Fruit fly (Drosophila melanogaster) whole organism, prepupa: ENCODE data around the gene dod.

Experiments used
- Blimp-1 ChIP-seq: fragments of 200-800 bp; sonication (Bioruptor generic); optimal IDR thresholded peaks from 3 replicates; lab custom pipeline; 2017; ENCODE audit warnings: missing biosample characterization, missing genetic modification characterization, mild to moderate bottlenecking, moderate library complexity, missing genetic modification reagents
- CG11294 ChIP-seq: fragments of 200-800 bp; sonication (Bioruptor generic); IDR thresholded peaks from 2 replicates; pipeline ENCODE4 v1.3.6; 2022; ENCODE audit warnings: missing biosample characterization, missing genetic modification characterization
- CG11762 ChIP-seq: fragments of 200-800 bp; sonication (Bioruptor generic); optimal IDR thresholded peaks from 3 replicates; lab custom pipeline; 2016; ENCODE audit warnings: missing biosample characterization, missing genetic modification characterization; ENCODE audit not compliant: insufficient read depth
- CG11902 ChIP-seq: fragments of 200-800 bp; sonication (Bioruptor generic); optimal IDR thresholded peaks from 3 replicates; lab custom pipeline; 2016; ENCODE audit warnings: missing biosample characterization, missing genetic modification characterization
- CG1621 ChIP-seq: fragments of 200-800 bp; sonication (Bioruptor generic); optimal IDR thresholded peaks from 3 replicates; lab custom pipeline; 2018; ENCODE audit warnings: missing biosample characterization, mild to moderate bottlenecking, missing genetic modification characterization
- CG16779 ChIP-seq: fragments of 200-800 bp; sonication (Bioruptor generic); optimal IDR thresholded peaks from 3 replicates; lab custom pipeline; 2017; ENCODE audit warnings: missing biosample characterization, mild to moderate bottlenecking, missing genetic modification characterization
- CG31627 ChIP-seq: fragments of 200-800 bp; sonication (Bioruptor generic); optimal IDR thresholded peaks from 3 replicates; lab custom pipeline; 2016; ENCODE audit warnings: missing biosample characterization, missing genetic modification characterization
- CG32006 ChIP-seq: fragments of 200-800 bp; sonication (Bioruptor generic); optimal IDR thresholded peaks from 3 replicates; lab custom pipeline; 2017; ENCODE audit warnings: missing biosample characterization, mild to moderate bottlenecking, missing genetic modification characterization
- CG34406 ChIP-seq: fragments of 200-800 bp; sonication (Bioruptor generic); optimal IDR thresholded peaks from 3 replicates; lab custom pipeline; 2016; ENCODE audit warnings: missing biosample characterization, missing genetic modification characterization
- CG4318 ChIP-seq: fragments of 200-800 bp; sonication (Bioruptor generic); optimal IDR thresholded peaks from 3 replicates; lab custom pipeline; 2017; ENCODE audit warnings: missing biosample characterization, mild to moderate bottlenecking, missing genetic modification characterization
- CG6854 ChIP-seq: fragments of 200-800 bp; sonication (Bioruptor generic); optimal IDR thresholded peaks from 2 replicates; lab custom pipeline; 2017; ENCODE audit warnings: missing biosample characterization, mild to moderate bottlenecking, missing genetic modification characterization
- CG8119 ChIP-seq: fragments of 200-800 bp; sonication (Bioruptor generic); IDR thresholded peaks from 3 replicates; pipeline ENCODE4 v1.3.6; 2022; ENCODE audit warnings: missing biosample characterization, missing genetic modification characterization
- CG8319 ChIP-seq: fragments of 200-800 bp; sonication (Bioruptor generic); optimal IDR thresholded peaks from 3 replicates; lab custom pipeline; 2016; ENCODE audit warnings: missing biosample characterization, missing genetic modification characterization
- CG9139 ChIP-seq: fragments of 200-800 bp; sonication (Bioruptor generic); optimal IDR thresholded peaks from 3 replicates; lab custom pipeline; 2017; ENCODE audit warnings: missing biosample characterization, mild to moderate bottlenecking, missing genetic modification characterization
- Eip75B ChIP-seq: fragments of 200-800 bp; sonication (Bioruptor generic); optimal IDR thresholded peaks from 3 replicates; lab custom pipeline; 2016; ENCODE audit warnings: missing biosample characterization, missing genetic modification characterization
- Eip78C ChIP-seq: fragments of 200-800 bp; sonication (Bioruptor generic); peaks from one replicate; lab custom pipeline; 2016; ENCODE audit warnings: missing biosample characterization, missing genetic modification characterization
- Eip93F ChIP-seq: fragments of 200-800 bp; sonication (Bioruptor generic); optimal IDR thresholded peaks from 2 replicates; lab custom pipeline; 2016; ENCODE audit warnings: missing biosample characterization, mild to moderate bottlenecking, missing genetic modification characterization
- Ets21C ChIP-seq: fragments of 200-800 bp; sonication (Bioruptor generic); optimal IDR thresholded peaks from 3 replicates; lab custom pipeline; 2016; ENCODE audit warnings: missing biosample characterization, missing genetic modification characterization
- Ets96B ChIP-seq: fragments of 200-800 bp; optimal IDR thresholded peaks from 2 replicates; lab custom pipeline; 2019; ENCODE audit warnings: missing biosample characterization, mild to moderate bottlenecking, missing genetic modification characterization, moderate library complexity
- Hr38 ChIP-seq: sonication (Bioruptor generic); optimal IDR thresholded peaks from 2 replicates; lab custom pipeline; 2016; ENCODE audit warnings: missing biosample characterization, missing genetic modification characterization
- Hr4 ChIP-seq: fragments of 200-800 bp; sonication (Bioruptor generic); optimal IDR thresholded peaks from 3 replicates; lab custom pipeline; 2016; ENCODE audit warnings: missing biosample characterization, missing genetic modification characterization
- Lpt ChIP-seq: fragments of 200-800 bp; sonication (Bioruptor generic); optimal IDR thresholded peaks from 3 replicates; lab custom pipeline; 2016; ENCODE audit warnings: missing biosample characterization, missing genetic modification characterization
- Met ChIP-seq: fragments of 200-800 bp; sonication (Bioruptor generic); optimal IDR thresholded peaks from 3 replicates; lab custom pipeline; 2016; ENCODE audit warnings: missing biosample characterization, missing genetic modification characterization
- Smox ChIP-seq: fragments of 200-800 bp; sonication (Bioruptor generic); optimal IDR thresholded peaks from 3 replicates; lab custom pipeline; 2016; ENCODE audit warnings: missing biosample characterization, missing genetic modification characterization
- Sox102F ChIP-seq: fragments of 200-800 bp; sonication (Bioruptor generic); optimal IDR thresholded peaks from 2 replicates; lab custom pipeline; 2016; ENCODE audit warnings: missing biosample characterization, mild to moderate bottlenecking, missing genetic modification characterization
- Sox14 ChIP-seq: fragments of 200-800 bp; sonication (Bioruptor generic); optimal IDR thresholded peaks from 3 replicates; lab custom pipeline; 2016; ENCODE audit warnings: missing biosample characterization, missing genetic modification characterization
- Sox15 ChIP-seq: fragments of 200-800 bp; sonication (Bioruptor generic); optimal IDR thresholded peaks from 3 replicates; lab custom pipeline; 2016; ENCODE audit warnings: missing biosample characterization, missing genetic modification characterization
- achi ChIP-seq: fragments of 200-800 bp; sonication (Bioruptor generic); optimal IDR thresholded peaks from 3 replicates; lab custom pipeline; 2016; ENCODE audit warnings: missing biosample characterization, missing genetic modification characterization
- dsx ChIP-seq: fragments of 200-800 bp; optimal IDR thresholded peaks from 3 replicates; lab custom pipeline; 2019; ENCODE audit warnings: missing biosample characterization, mild to moderate bottlenecking, missing genetic modification characterization, moderate library complexity; ENCODE audit not compliant: poor library complexity, severe bottlenecking
- eg ChIP-seq: fragments of 200-800 bp; sonication (Bioruptor generic); IDR thresholded peaks from 3 replicates; pipeline ENCODE4 v1.3.6; 2022; ENCODE audit warnings: missing biosample characterization, missing genetic modification characterization
- esn ChIP-seq: fragments of 200-800 bp; sonication (Bioruptor generic); optimal IDR thresholded peaks from 2 replicates; lab custom pipeline; 2016; ENCODE audit warnings: missing biosample characterization, mild to moderate bottlenecking, missing genetic modification characterization, moderate library complexity
- fd59A ChIP-seq: fragments of 200-800 bp; sonication (Bioruptor generic); optimal IDR thresholded peaks from 2 replicates; lab custom pipeline; 2017; ENCODE audit warnings: missing biosample characterization, mild to moderate bottlenecking, missing genetic modification characterization, missing genetic modification reagents
- lz ChIP-seq: fragments of 200-800 bp; sonication (Bioruptor generic); optimal IDR thresholded peaks from 3 replicates; lab custom pipeline; 2016; ENCODE audit warnings: missing biosample characterization, missing genetic modification characterization
- net ChIP-seq: fragments of 200-800 bp; sonication (Bioruptor generic); optimal IDR thresholded peaks from 3 replicates; lab custom pipeline; 2016; ENCODE audit warnings: missing biosample characterization, missing genetic modification characterization
- salr ChIP-seq, 2 experiments: fragments of 200-800 bp; sonication (Bioruptor generic); optimal IDR thresholded peaks; 3 replicates each; lab custom pipeline; 2016 to 2018; ENCODE audit warnings: missing biosample characterization in 2 of 2, missing genetic modification characterization in 2 of 2, mild to moderate bottlenecking in 1 of 2
- spab ChIP-seq: fragments of 200-800 bp; sonication (Bioruptor generic); optimal IDR thresholded peaks from 2 replicates; lab custom pipeline; 2017; ENCODE audit warnings: missing biosample characterization, mild to moderate bottlenecking, missing genetic modification characterization, missing genetic modification reagents
- ss ChIP-seq, 2 experiments: fragments of 200-800 bp; sonication (Bioruptor generic); optimal IDR thresholded peaks; 2 replicates in 1 of 2; 3 replicates in 1 of 2; lab custom pipeline; 2017 to 2018; ENCODE audit warnings: mild to moderate bottlenecking in 2 of 2, missing biosample characterization in 2 of 2, missing genetic modification characterization in 2 of 2, moderate library complexity in 1 of 2
- svp ChIP-seq: fragments of 200-800 bp; sonication (Bioruptor generic); peaks from one replicate; lab custom pipeline; 2016; ENCODE audit warnings: missing biosample characterization, missing genetic modification characterization
- vri ChIP-seq: fragments of 200-800 bp; sonication (Bioruptor generic); optimal IDR thresholded peaks from 3 replicates; lab custom pipeline; 2016; ENCODE audit warnings: missing biosample characterization, mild to moderate bottlenecking, missing genetic modification characterization

Gene dod

DNA sequence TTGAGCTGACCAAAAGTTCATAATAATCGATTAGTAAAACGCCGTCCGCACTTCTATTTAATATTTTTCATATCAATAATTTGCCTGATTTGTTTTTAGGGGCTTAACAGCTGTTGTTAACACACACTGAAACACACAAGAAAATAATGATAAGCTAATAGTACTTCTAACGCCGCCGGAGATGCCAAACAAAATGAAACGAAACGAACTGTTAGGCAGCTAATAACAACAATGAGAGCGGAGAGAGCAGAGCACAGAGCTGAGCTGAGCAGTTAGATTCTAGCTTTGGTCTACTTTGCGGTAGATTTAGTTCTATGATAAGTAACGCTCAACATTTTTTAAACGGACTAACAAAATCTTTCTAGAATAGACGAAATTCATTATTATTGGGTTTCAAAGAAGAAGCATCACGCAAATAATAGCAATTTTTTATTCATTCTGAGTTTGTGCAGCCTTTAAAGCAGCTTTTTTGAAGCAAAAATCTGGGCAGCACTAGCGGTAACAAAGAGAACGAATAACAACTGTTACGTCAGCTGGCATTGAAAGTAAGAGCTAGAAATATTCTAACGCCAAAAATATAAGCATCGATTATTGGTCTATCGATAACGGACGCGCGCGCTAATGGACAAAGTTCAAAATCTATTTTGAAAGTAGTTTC is 38.5 kb upstream of the dod start, which contains the start of gene Abca3 (continued):
- TF ChIP-seq ss (GFP tag; optimal IDR thresholded peaks at IDR 0.05; lab: Kevin White, UChicago) (no peak), Ets21C (GFP tag; lab: Kevin White, UChicago) (no peak), Hr38 (GFP tag; lab: Kevin White, UChicago) (no peak), Blimp-1 (GFP tag; lab: Kevin White, UChicago) (no peak), CG34406 (GFP tag; lab: Kevin White, UChicago) (no peak), Sox15 (GFP tag; lab: Kevin White, UChicago) (no peak), vri (GFP tag; lab: Kevin White, UChicago) (peak; percentile 93), CG31627 (GFP tag; lab: Kevin White, UChicago) (no peak), CG11294 (GFP tag; lab: Robert Waterston, UW) (no peak), net (GFP tag; lab: Kevin White, UChicago) (no peak), Smox (GFP tag; lab: Kevin White, UChicago) (no peak), Sox102F (no peak), dsx (no peak)
- TF ChIP-seq, all 60 proteins: peak for 11

DNA sequence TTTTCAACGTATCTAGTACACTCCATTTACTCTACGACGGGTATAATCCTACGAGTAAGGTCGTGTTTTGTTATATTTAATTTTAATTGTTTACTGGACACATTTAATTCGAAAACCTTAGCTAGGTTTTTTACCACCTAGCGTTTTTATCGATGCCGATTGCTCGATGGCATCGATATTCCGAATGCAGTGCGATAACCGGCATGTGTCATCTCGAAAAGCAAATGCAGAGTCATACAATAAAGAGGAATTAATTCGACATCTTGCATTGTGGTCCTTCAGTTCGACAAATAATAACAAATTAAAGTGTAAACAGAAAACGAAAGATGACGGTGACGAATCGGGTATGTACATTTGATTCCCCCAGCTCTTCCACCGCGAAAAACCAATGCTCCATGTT is 29.3 kb upstream of the dod start, which contains the start of gene Rpt6:
Gene Rpt6, plus strand, starts transcription at position 201 of the 400 bp plus-strand sequence.
- TF ChIP-seq CG11294 (GFP tag; lab: Robert Waterston, UW) (no peak), eg (GFP tag; lab: Robert Waterston, UW) (no peak), Sox14 (GFP tag; lab: Kevin White, UChicago) (peak; percentile 16), Ets96B (tag; lab: Kevin White, UChicago) (no peak), Hr4 (GFP tag; lab: Kevin White, UChicago) (no peak), Eip75B (GFP tag; lab: Kevin White, UChicago) (no peak), spab (GFP tag; lab: Kevin White, UChicago) (no peak), Sox15 (GFP tag; lab: Kevin White, UChicago) (no peak), CG6854 (GFP tag; lab: Kevin White, UChicago) (peak; percentile 38), Eip78C (GFP tag; lab: Kevin White, UChicago) (peak; percentile 59), CG8319 (GFP tag; lab: Kevin White, UChicago) (no peak), svp (GFP tag; lab: Kevin White, UChicago) (no peak), esn (GFP tag; lab: Kevin White, UChicago) (peak; percentile 13), CG16779 (tag; lab: Kevin White, UChicago) (no peak), lz (GFP tag; lab: Kevin White, UChicago) (peak; percentile 2), achi (GFP tag; lab: Kevin White, UChicago) (no peak), CG34406 (GFP tag; lab: Kevin White, UChicago) (no peak), dsx (no peak), CG11762 (GFP tag; lab: Kevin White, UChicago) (no peak), Sox102F (no peak), vri (GFP tag; lab: Kevin White, UChicago) (no peak), CG11902 (GFP tag; lab: Kevin White, UChicago) (no peak)
- TF ChIP-seq, all 60 proteins: peak for 5

DNA sequence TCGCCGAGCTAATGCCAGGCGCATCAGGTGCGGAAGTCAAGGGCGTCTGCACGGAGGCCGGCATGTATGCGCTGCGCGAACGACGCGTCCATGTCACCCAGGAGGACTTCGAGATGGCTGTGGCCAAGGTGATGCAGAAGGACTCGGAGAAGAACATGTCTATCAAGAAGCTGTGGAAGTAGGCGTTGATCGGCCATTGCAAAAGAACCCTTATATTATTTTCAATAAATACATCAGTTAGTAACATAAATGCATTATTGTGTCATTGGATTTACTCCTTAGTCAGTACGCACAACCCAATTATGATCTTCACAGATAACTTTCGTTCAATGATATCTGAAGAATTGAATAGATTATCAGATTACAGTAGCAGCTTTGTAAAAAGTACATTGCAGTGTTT is 27.7 kb upstream of the dod start, which contains the start of gene CG1801:
Gene CG1801, minus strand, starts transcription at position 101 of the 400 bp plus-strand sequence.
- no peak for TF ChIP-seq Ets96B (tag; lab: Kevin White, UChicago)
- no peak for TF ChIP-seq Eip93F
- TF ChIP-seq CG1621 (tag; lab: Kevin White, UChicago), result no peak

DNA sequence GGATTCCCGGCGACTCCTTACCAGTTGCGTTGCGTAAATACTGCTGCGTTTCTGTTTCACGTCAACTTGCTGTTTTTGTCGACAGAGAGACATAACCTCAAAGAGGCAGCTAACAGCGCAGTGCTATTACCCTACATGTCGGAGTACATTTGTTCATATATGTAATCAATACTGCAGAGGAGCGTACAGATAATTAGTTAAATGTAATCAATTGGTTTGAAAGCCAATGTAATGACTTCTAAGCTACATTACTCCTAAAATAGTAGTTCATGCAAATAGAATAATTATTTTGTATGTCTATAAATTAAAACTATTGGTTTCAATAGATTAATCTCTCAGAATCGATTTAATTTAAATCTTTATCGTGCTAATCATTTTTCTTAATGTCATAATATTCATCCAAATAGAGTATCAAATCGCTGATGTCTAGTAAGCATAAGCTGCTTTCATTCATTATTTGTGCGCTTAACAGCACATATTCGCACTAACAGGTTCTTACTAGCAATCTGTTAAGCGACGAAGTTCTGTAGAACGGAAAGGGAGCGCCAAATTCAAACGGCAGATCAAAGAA is 25.9 kb upstream of the dod start, which contains the start of the genes SLIRP1 and anox:
Gene SLIRP1, minus strand, starts transcription at position 95 of the 571 bp plus-strand sequence.
Gene anox, minus strand, starts transcription at position 95 of the 571 bp plus-strand sequence.
- TF ChIP-seq Met (peak; percentile 89), Ets96B (tag; lab: Kevin White, UChicago) (peak; percentile 92), Eip78C (GFP tag; lab: Kevin White, UChicago) (peak; percentile 96), CG31627 (GFP tag; lab: Kevin White, UChicago) (peak; percentile 86), fd59A (GFP tag; lab: Kevin White, UChicago) (peak; percentile 84), CG11762 (GFP tag; lab: Kevin White, UChicago) (peak; percentile 82), esn (GFP tag; lab: Kevin White, UChicago) (peak; percentile 92), Sox15 (GFP tag; lab: Kevin White, UChicago) (peak; percentile 85), CG4318 (GFP tag; lab: Kevin White, UChicago) (no peak), CG9139 (no peak), Lpt (GFP tag; lab: Kevin White, UChicago) (peak; percentile 78), CG8319 (GFP tag; lab: Kevin White, UChicago) (peak; percentile 65), achi (GFP tag; lab: Kevin White, UChicago) (peak; percentile 82), Sox14 (GFP tag; lab: Kevin White, UChicago) (peak; percentile 87), Hr4 (GFP tag; lab: Kevin White, UChicago) (peak; percentile 83), lz (GFP tag; lab: Kevin White, UChicago) (peak; percentile 91), Blimp-1 (GFP tag; lab: Kevin White, UChicago) (peak; percentile 70), eg (GFP tag; lab: Robert Waterston, UW) (peak; percentile 80), CG32006 (GFP tag; lab: Kevin White, UChicago) (peak; percentile 89), Hr38 (GFP tag; lab: Kevin White, UChicago) (no peak), salr (GFP tag; optimal IDR thresholded peaks at IDR 0.05; lab: Kevin White, UChicago) (peak; percentile 64 to 81), CG8119 (GFP tag; lab: Robert Waterston, UW) (peak; percentile 87), net (GFP tag; lab: Kevin White, UChicago) (peak; percentile 81), CG34406 (GFP tag; lab: Kevin White, UChicago) (peak; percentile 84), spab (GFP tag; lab: Kevin White, UChicago) (peak; percentile 81)
